Worm (Caenorhabditis elegans): ENCODE data around the gene srlf-7.

Gene srlf-7

ce11 chrIV:7188528-7189422 is at the start of gene srlf-7:
srlf-7 (plus strand) TSS chrIV:7189287.
- TF ChIP-seq ztf-22 (GFP tag; optimal IDR thresholded peaks at IDR 0.05) (peak; percentile 54), unc-62 (GFP tag; optimal IDR thresholded peaks at IDR 0.05) (peak; percentile 81), ets-4 (GFP tag; optimal IDR thresholded peaks at IDR 0.05) (peak; percentile 70), ztf-26 (tag; optimal IDR thresholded peaks at IDR 0.05) (peak; percentile 31), ZK185.1 (tag; optimal IDR thresholded peaks at IDR 0.05; ENCODE audit: poor library complexity, severe bottlenecking) (peak; percentile 7), B0035.1 (tag; optimal IDR thresholded peaks at IDR 0.05) (no peak), attf-5 (GFP tag; optimal IDR thresholded peaks at IDR 0.05) (peak; percentile 51), lin-40 (tag; optimal IDR thresholded peaks at IDR 0.05) (peak; percentile 63), let-607 (tag; optimal IDR thresholded peaks at IDR 0.05) (peak; percentile 27 to 65), tbp1 (GFP tag; optimal IDR thresholded peaks at IDR 0.05) (peak; percentile 53), C06A6.2 (GFP tag; conservative IDR thresholded peaks at IDR 0.05) (no peak), pha-4 (tag; optimal IDR thresholded peaks at IDR 0.05) (peak; percentile 80), hmg-1.2 (GFP tag; IDR thresholded peaks at IDR 0.05) (peak; percentile 42; the same call in 1 of the 2 replicates), dox-1 (GFP tag; IDR thresholded peaks at IDR 0.05) (peak; percentile 54; the same call in 1 of the 2 replicates), egrh-3 (GFP tag; IDR thresholded peaks at IDR 0.05) (no peak), xnd-1 (tag; optimal IDR thresholded peaks at IDR 0.05) (no peak), F39B2.1 (GFP tag; IDR thresholded peaks at IDR 0.05) (no peak), ztf-28 (GFP tag; IDR thresholded peaks at IDR 0.05) (no peak), lin-35 (GFP tag; optimal IDR thresholded peaks at IDR 0.05) (no peak), snpc-4 (GFP tag; optimal IDR thresholded peaks at IDR 0.05) (no peak), snpc-4 (tag; optimal IDR thresholded peaks at IDR 0.05) (peak in 2 of 4 experiments; percentile 4 to 8), Y53G8AR.9 (GFP tag; conservative IDR thresholded peaks at IDR 0.05) (no peak), die-1 (tag; optimal IDR thresholded peaks at IDR 0.05) (no peak), lin-54 (GFP tag; optimal IDR thresholded peaks at IDR 0.05) (peak; percentile 11), ceh-58 (GFP tag; IDR thresholded peaks at IDR 0.05) (no peak), atf-7 (tag; optimal IDR thresholded peaks at IDR 0.05) (peak; percentile 66), madf-10 (tag; optimal IDR thresholded peaks at IDR 0.05) (peak; percentile 13), aptf-3 (GFP tag; IDR thresholded peaks at IDR 0.05) (no peak), egl-44 (GFP tag; IDR thresholded peaks at IDR 0.05) (0 out of 2 replicates have a peak, but pooled peaks have one; percentile 22), nhr-80 (tag; optimal IDR thresholded peaks at IDR 0.05) (peak; percentile 96)

ce11 chrIV:7144670-7145257 is 44.3 kb upstream of the srlf-7 start, which contains the start of gene hecd-1:
hecd-1 (minus strand) TSS chrIV:7144720.
- peak; percentile 24 for TF ChIP-seq attf-5 (GFP tag; optimal IDR thresholded peaks at IDR 0.05)
- TF ChIP-seq let-607 (tag; optimal IDR thresholded peaks at IDR 0.05), result peak in 1 of 2 experiments; percentile 11
- no peak for TF ChIP-seq sptf-2 (GFP tag; optimal IDR thresholded peaks at IDR 0.05)
- TF ChIP-seq B0035.1 (tag; optimal IDR thresholded peaks at IDR 0.05), result no peak
- no peak for TF ChIP-seq lin-35 (GFP tag; optimal IDR thresholded peaks at IDR 0.05)
- no peak for TF ChIP-seq Y56A3A.18 (GFP tag; IDR thresholded peaks at IDR 0.05)
- TF ChIP-seq B0336.3 (GFP tag; IDR thresholded peaks at IDR 0.05), result no peak
- no peak for TF ChIP-seq xnd-1 (tag; optimal IDR thresholded peaks at IDR 0.05)
- no peak for TF ChIP-seq aptf-2 (GFP tag; conservative IDR thresholded peaks at IDR 0.05)
- no peak for TF ChIP-seq K12H6.12 (tag; optimal IDR thresholded peaks at IDR 0.05)
- TF ChIP-seq hsf-1 (GFP tag; IDR thresholded peaks at IDR 0.05), result no peak
- peak; percentile 56 for TF ChIP-seq F23B12.7 (tag; optimal IDR thresholded peaks at IDR 0.05; ENCODE audit: insufficient read depth)
- TF ChIP-seq mes-4 (tag; optimal IDR thresholded peaks at IDR 0.05), result no peak
- no peak for TF ChIP-seq egl-44 (GFP tag; IDR thresholded peaks at IDR 0.05)
- TF ChIP-seq F57C9.4 (tag; optimal IDR thresholded peaks at IDR 0.05), result no peak
- TF ChIP-seq mcd-1 (GFP tag; IDR thresholded peaks at IDR 0.05), result peak; percentile 35
- TF ChIP-seq egrh-3 (GFP tag; IDR thresholded peaks at IDR 0.05), result no peak
- TF ChIP-seq mel-28 (tag; optimal IDR thresholded peaks at IDR 0.05; ENCODE audit: borderline replicate concordance), result no peak
- no peak for TF ChIP-seq ceh-58 (GFP tag; IDR thresholded peaks at IDR 0.05)
- peak; percentile 16 for TF ChIP-seq nhr-80 (tag; optimal IDR thresholded peaks at IDR 0.05)
- no peak for TF ChIP-seq Y67H2A.10 (GFP tag; conservative IDR thresholded peaks at IDR 0.05)
